Fruit fly (Drosophila melanogaster) whole organism, embryonic: ENCODE data around the gene CG33181.

ENCODE experiments used
- B-H1 ChIP-seq: fragments of 200-800 bp; sonication (Bioruptor generic); IDR thresholded peaks from 3 replicates; pipeline ENCODE4 v1.3.6; 2022; ENCODE audit warnings: missing biosample characterization, missing genetic modification characterization
- Bgb ChIP-seq: fragments of 200-800 bp; sonication (Bioruptor generic); IDR thresholded peaks from 2 replicates; pipeline ENCODE4 v1.3.6; 2022; ENCODE audit warnings: missing biosample characterization, missing genetic modification characterization; ENCODE audit not compliant: partially characterized antibody
- CG12236 ChIP-seq: fragments of 200-800 bp; sonication (Bioruptor generic); optimal IDR thresholded peaks from 2 replicates; lab custom pipeline; 2016; ENCODE audit warnings: missing biosample characterization, missing genetic modification characterization
- CG14441 ChIP-seq: fragments of 200-800 bp; sonication (Bioruptor generic); IDR thresholded peaks from 2 replicates; pipeline ENCODE4 v1.3.6; 2022; ENCODE audit warnings: missing biosample characterization, missing genetic modification characterization
- CG14860 ChIP-seq: fragments of 200-800 bp; sonication (Bioruptor generic); IDR thresholded peaks from 3 replicates; pipeline ENCODE4 v1.3.6; 2022; ENCODE audit warnings: missing biosample characterization, missing genetic modification characterization; ENCODE audit not compliant: partially characterized antibody
- CG17328 ChIP-seq: fragments of 200-800 bp; sonication (Bioruptor generic); IDR thresholded peaks from 2 replicates; pipeline ENCODE4 v1.3.6; 2022; ENCODE audit warnings: missing biosample characterization, missing genetic modification characterization
- CG17612 ChIP-seq: fragments of 200-800 bp; sonication (Bioruptor generic); IDR thresholded peaks from 2 replicates; pipeline ENCODE4 v1.3.6; 2022; ENCODE audit warnings: missing biosample characterization, missing genetic modification characterization
- CG1792 ChIP-seq: fragments of 200-800 bp; sonication (Bioruptor generic); optimal IDR thresholded peaks from 2 replicates; lab custom pipeline; 2016; ENCODE audit warnings: missing biosample characterization, missing genetic modification characterization
- CG18476 ChIP-seq: fragments of 200-800 bp; sonication (Bioruptor generic); optimal IDR thresholded peaks from 2 replicates; lab custom pipeline; 2016; ENCODE audit warnings: missing biosample characterization, mild to moderate bottlenecking, missing genetic modification characterization
- CG2116 ChIP-seq: fragments of 200-800 bp; sonication (Bioruptor generic); optimal IDR thresholded peaks from 3 replicates; lab custom pipeline; 2018; ENCODE audit warnings: missing biosample characterization, mild to moderate bottlenecking, missing genetic modification characterization
- CG2120 ChIP-seq: fragments of 200-800 bp; sonication (Bioruptor generic); optimal IDR thresholded peaks from 3 replicates; lab custom pipeline; 2016; ENCODE audit warnings: missing biosample characterization, missing genetic modification characterization
- CG2129 ChIP-seq: fragments of 200-800 bp; sonication (Bioruptor generic); IDR thresholded peaks from 2 replicates; pipeline ENCODE4 v1.3.6; 2022; ENCODE audit warnings: missing biosample characterization, missing genetic modification characterization; ENCODE audit not compliant: partially characterized antibody
- CG3995 ChIP-seq: fragments of 200-800 bp; sonication (Bioruptor generic); optimal IDR thresholded peaks from 3 replicates; lab custom pipeline; 2016; ENCODE audit warnings: missing biosample characterization, missing genetic modification characterization
- CG4282 ChIP-seq: fragments of 200-800 bp; sonication (Bioruptor generic); optimal IDR thresholded peaks from 2 replicates; lab custom pipeline; 2016; ENCODE audit warnings: missing biosample characterization, missing genetic modification characterization
- CG4360 ChIP-seq: fragments of 200-800 bp; sonication (Bioruptor generic); IDR thresholded peaks from 2 replicates; pipeline ENCODE4 v1.3.6; 2022; ENCODE audit warnings: missing biosample characterization, missing genetic modification characterization
- CG6791 ChIP-seq: fragments of 200-800 bp; sonication (Bioruptor generic); IDR thresholded peaks from 3 replicates; pipeline ENCODE4 v1.3.6; 2022; ENCODE audit warnings: missing biosample characterization, missing genetic modification characterization; ENCODE audit not compliant: partially characterized antibody
- CG8388 ChIP-seq: fragments of 200-800 bp; sonication (Bioruptor generic); optimal IDR thresholded peaks from 2 replicates; lab custom pipeline; 2019; ENCODE audit warnings: missing biosample characterization, mild to moderate bottlenecking, missing genetic modification characterization, moderate library complexity
- Dll ChIP-seq: fragments of 200-800 bp; sonication (Bioruptor generic); IDR thresholded peaks from 4 replicates; pipeline ENCODE4 v1.3.6; 2022; ENCODE audit warnings: missing biosample characterization, missing genetic modification characterization; ENCODE audit not compliant: partially characterized antibody
- Doc2 ChIP-seq: fragments of 200-800 bp; sonication (Bioruptor generic); IDR thresholded peaks from 2 replicates; pipeline ENCODE4 v1.3.6; 2022; ENCODE audit warnings: missing biosample characterization, missing genetic modification characterization
- Dref ChIP-seq: fragments of 200-800 bp; sonication (Bioruptor generic); IDR thresholded peaks from 2 replicates; pipeline ENCODE4 v1.3.6; 2022; ENCODE audit warnings: missing biosample characterization, missing genetic modification characterization
- E2f2 ChIP-seq: fragments of 200-800 bp; sonication (Bioruptor generic); IDR thresholded peaks from 2 replicates; pipeline ENCODE4 v1.3.6; 2022; ENCODE audit warnings: missing biosample characterization, missing genetic modification characterization
- Elba2 ChIP-seq: fragments of 200-800 bp; sonication (Bioruptor generic); optimal IDR thresholded peaks from 3 replicates; lab custom pipeline; 2016; ENCODE audit warnings: missing biosample characterization, missing genetic modification characterization
- Fer1 ChIP-seq: fragments of 200-800 bp; sonication (Bioruptor generic); optimal IDR thresholded peaks from 2 replicates; lab custom pipeline; 2017; ENCODE audit warnings: missing biosample characterization, mild to moderate bottlenecking, missing genetic modification characterization
- Gsc ChIP-seq: fragments of 200-800 bp; sonication (Bioruptor generic); IDR thresholded peaks from 2 replicates; pipeline ENCODE4 v1.3.6; 2022; ENCODE audit warnings: missing biosample characterization, missing genetic modification characterization
- H15 ChIP-seq: fragments of 200-800 bp; sonication (Bioruptor generic); IDR thresholded peaks from 3 replicates; pipeline ENCODE4 v1.3.6; 2022; ENCODE audit warnings: missing biosample characterization, missing genetic modification characterization
- H2.0 ChIP-seq: fragments of 200-800 bp; sonication (Bioruptor generic); IDR thresholded peaks from 2 replicates; pipeline ENCODE4 v1.3.6; 2022; ENCODE audit warnings: missing biosample characterization, missing genetic modification characterization
- Hr51 ChIP-seq, 2 experiments: fragments of 200-800 bp; sonication (Bioruptor generic); optimal IDR thresholded peaks; 2 replicates in 1 of 2; 3 replicates in 1 of 2; lab custom pipeline; 2016 to 2018; ENCODE audit warnings: missing biosample characterization in 2 of 2, missing genetic modification characterization in 2 of 2, mild to moderate bottlenecking in 1 of 2, moderate library complexity in 1 of 2
- Kr ChIP-seq: fragments of 200-800 bp; sonication (Bioruptor generic); optimal IDR thresholded peaks from 2 replicates; lab custom pipeline; 2017; ENCODE audit warnings: missing biosample characterization, mild to moderate bottlenecking, missing genetic modification characterization
- Myb ChIP-seq: fragments of 200-800 bp; sonication (Bioruptor generic); optimal IDR thresholded peaks from 2 replicates; lab custom pipeline; 2016; ENCODE audit warnings: missing biosample characterization, missing genetic modification characterization
- Neu2 ChIP-seq: fragments of 200-800 bp; sonication (Bioruptor generic); optimal IDR thresholded peaks from 3 replicates; lab custom pipeline; 2016; ENCODE audit warnings: missing biosample characterization, missing genetic modification characterization, borderline replicate concordance
- Oaz ChIP-seq: fragments of 200-800 bp; sonication (Bioruptor generic); IDR thresholded peaks from 2 replicates; pipeline ENCODE4 v1.3.6; 2022; ENCODE audit warnings: missing biosample characterization, missing genetic modification characterization
- Ravus ChIP-seq: fragments of 200-800 bp; sonication (Bioruptor generic); IDR thresholded peaks from 2 replicates; pipeline ENCODE4 v1.3.6; 2022; ENCODE audit warnings: missing biosample characterization, missing genetic modification characterization
- Scr ChIP-seq: fragments of 200-800 bp; sonication (Bioruptor generic); IDR thresholded peaks from 2 replicates; pipeline ENCODE4 v1.3.6; 2022; ENCODE audit warnings: missing biosample characterization, missing genetic modification characterization; ENCODE audit not compliant: partially characterized antibody
- Xrp1 ChIP-seq: fragments of 200-800 bp; sonication (Bioruptor generic); IDR thresholded peaks from 2 replicates; pipeline ENCODE4 v1.3.6; 2022; ENCODE audit warnings: missing biosample characterization, missing genetic modification characterization
- ap ChIP-seq: fragments of 200-800 bp; sonication (Bioruptor generic); IDR thresholded peaks from 2 replicates; pipeline ENCODE4 v1.3.6; 2022; ENCODE audit warnings: missing biosample characterization, missing genetic modification characterization
- ase ChIP-seq: fragments of 200-800 bp; sonication (Bioruptor generic); IDR thresholded peaks from 3 replicates; pipeline ENCODE4 v1.3.6; 2022; ENCODE audit warnings: missing biosample characterization, missing genetic modification characterization
- bab2 ChIP-seq: fragments of 200-800 bp; sonication (Bioruptor generic); optimal IDR thresholded peaks from 2 replicates; lab custom pipeline; 2016; ENCODE audit warnings: missing biosample characterization, missing genetic modification characterization
- cg ChIP-seq: fragments of 200-800 bp; sonication (Bioruptor generic); optimal IDR thresholded peaks from 3 replicates; lab custom pipeline; 2019; ENCODE audit warnings: missing biosample characterization, mild to moderate bottlenecking, missing genetic modification characterization, moderate library complexity
- cwo ChIP-seq: fragments of 200-800 bp; sonication (Bioruptor generic); optimal IDR thresholded peaks from 3 replicates; lab custom pipeline; 2017; ENCODE audit warnings: missing biosample characterization, missing genetic modification characterization, mild to moderate bottlenecking, moderate library complexity, missing genetic modification reagents
- dan ChIP-seq: fragments of 200-800 bp; sonication (Bioruptor generic); IDR thresholded peaks from 2 replicates; pipeline ENCODE4 v1.3.6; 2022; ENCODE audit warnings: missing biosample characterization, missing genetic modification characterization
- dpn ChIP-seq, 2 experiments: fragments of 200-800 bp; sonication (Bioruptor generic); optimal IDR thresholded peaks; 3 replicates each; lab custom pipeline; 2016; ENCODE audit warnings: missing biosample characterization in 2 of 2, missing genetic modification characterization in 2 of 2
- jigr1 ChIP-seq: fragments of 200-800 bp; sonication (Bioruptor generic); IDR thresholded peaks from 3 replicates; pipeline ENCODE4 v1.3.6; 2022; ENCODE audit warnings: missing biosample characterization, missing genetic modification characterization
- maf-S ChIP-seq: fragments of 200-800 bp; sonication (Bioruptor generic); optimal IDR thresholded peaks from 2 replicates; lab custom pipeline; 2016; ENCODE audit warnings: missing biosample characterization, missing genetic modification characterization
- nerfin-1 ChIP-seq: fragments of 200-800 bp; sonication (Bioruptor generic); optimal IDR thresholded peaks from 3 replicates; lab custom pipeline; 2019; ENCODE audit warnings: missing biosample characterization, mild to moderate bottlenecking, missing genetic modification characterization, moderate library complexity
- nerfin-2 ChIP-seq: fragments of 200-800 bp; sonication (Bioruptor generic); IDR thresholded peaks from 2 replicates; pipeline ENCODE4 v1.3.6; 2022; ENCODE audit warnings: missing biosample characterization, missing genetic modification characterization; ENCODE audit not compliant: partially characterized antibody
- onecut ChIP-seq: fragments of 200-800 bp; sonication (Bioruptor generic); IDR thresholded peaks from 2 replicates; pipeline ENCODE4 v1.3.6; 2022; ENCODE audit warnings: missing biosample characterization, missing genetic modification characterization
- pzg ChIP-seq: fragments of 200-800 bp; sonication (Bioruptor generic); optimal IDR thresholded peaks from 3 replicates; lab custom pipeline; 2018; ENCODE audit warnings: missing biosample characterization, mild to moderate bottlenecking, missing genetic modification characterization, moderate library complexity
- salm ChIP-seq: fragments of 200-800 bp; sonication (Bioruptor generic); optimal IDR thresholded peaks from 2 replicates; lab custom pipeline; 2018; ENCODE audit warnings: missing biosample characterization, mild to moderate bottlenecking, missing genetic modification characterization
- ssp ChIP-seq: fragments of 200-800 bp; sonication (Bioruptor generic); IDR thresholded peaks from 2 replicates; pipeline ENCODE4 v1.3.6; 2022; ENCODE audit warnings: missing biosample characterization, missing genetic modification characterization

The CG33181 gene

DNA sequence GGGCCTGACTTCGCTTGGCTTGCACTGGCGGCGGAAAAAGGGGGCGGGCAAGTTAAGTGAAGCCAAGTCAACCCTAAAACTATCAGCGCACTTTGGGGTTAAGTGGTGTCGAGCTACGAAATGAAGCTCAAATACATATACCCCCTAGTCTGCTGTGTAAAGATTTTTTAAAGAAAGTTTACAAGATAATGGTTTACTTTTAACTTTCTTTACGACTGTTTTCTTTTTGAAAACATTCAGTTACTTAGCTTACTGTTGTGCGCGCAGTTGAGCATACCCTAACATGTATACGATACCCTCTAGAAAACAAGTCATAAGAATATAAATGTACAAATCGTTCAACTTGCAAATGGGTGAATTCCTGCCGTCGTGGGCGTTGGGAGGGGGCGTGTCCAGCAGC is 53.6 kb downstream of the CG33181 start (continued):
- TF ChIP-seq cwo (GFP tag; lab: Kevin White, UChicago) (peak; percentile 14), CG17328 (GFP tag; lab: Robert Waterston, UW) (0 out of 2 replicates have a peak, but pooled peaks have one; percentile 35), salm (tag; lab: Kevin White, UChicago) (no peak), ssp (GFP tag; lab: Robert Waterston, UW) (0 out of 2 replicates have a peak, but pooled peaks have one; percentile 6), CG2120 (peak; percentile 58), Oaz (0 out of 2 replicates have a peak, but pooled peaks have one; percentile 17), Fer1 (peak; percentile 15), CG18476 (peak; percentile 5), Xrp1 (GFP tag; lab: Robert Waterston, UW) (peak; percentile 50; the same call in 1 of the 2 replicates)

- TF ChIP-seq bab2 (no peak), Gsc (GFP tag; lab: Robert Waterston, UW) (no peak), Dref (GFP tag; lab: Robert Waterston, UW) (peak; percentile 56), H2.0 (GFP tag; lab: Robert Waterston, UW) (no peak), Neu2 (no peak), CG2129 (GFP tag; lab: Robert Waterston, UW) (no peak), CG4282 (no peak), maf-S (GFP tag; lab: Kevin White, UChicago) (no peak), CG2116 (GFP tag; lab: Kevin White, UChicago) (peak; percentile 11), Ravus (GFP tag; lab: Robert Waterston, UW) (no peak), E2f2 (GFP tag; lab: Robert Waterston, UW) (peak; percentile 38; the same call in 1 of the 2 replicates), H15 (GFP tag; lab: Robert Waterston, UW) (no peak), CG17612 (GFP tag; lab: Robert Waterston, UW) (no peak), CG12236 (GFP tag; lab: Kevin White, UChicago) (no peak), ase (GFP tag; lab: Robert Waterston, UW) (no peak), pzg (GFP tag; lab: Kevin White, UChicago) (peak; percentile 6), Elba2 (GFP tag; lab: Kevin White, UChicago) (no peak), CG14441 (GFP tag; lab: Robert Waterston, UW) (no peak), Doc2 (GFP tag; lab: Robert Waterston, UW) (no peak), CG6791 (GFP tag; lab: Robert Waterston, UW) (peak; percentile 65), CG4360 (peak; percentile 92), Hr51 (GFP tag; optimal IDR thresholded peaks at IDR 0.05; lab: Kevin White, UChicago) (no peak), CG1792 (no peak), cwo (GFP tag; lab: Kevin White, UChicago) (no peak), nerfin-2 (GFP tag; lab: Robert Waterston, UW) (peak; percentile 52; the same call in 1 of the 2 replicates), CG3995 (GFP tag; lab: Kevin White, UChicago) (no peak), cg (GFP tag; lab: Kevin White, UChicago) (peak; percentile 6), Bgb (GFP tag; lab: Robert Waterston, UW) (peak; percentile 49; the same call in 1 of the 2 replicates), Kr (GFP tag; lab: Kevin White, UChicago) (no peak), ssp (GFP tag; lab: Robert Waterston, UW) (no peak), Myb (no peak), Dll (GFP tag; lab: Robert Waterston, UW) (peak; percentile 40; the same call in 2 of the 4 replicates), ap (GFP tag; lab: Robert Waterston, UW) (no peak), CG8388 (GFP tag; lab: Kevin White, UChicago) (no peak), Scr (peak; percentile 27), dan (GFP tag; lab: Robert Waterston, UW) (no peak), B-H1 (GFP tag; lab: Robert Waterston, UW) (no peak), nerfin-1 (tag; lab: Kevin White, UChicago) (no peak), dpn (GFP tag; optimal IDR thresholded peaks at IDR 0.05; lab: Kevin White, UChicago) (no peak), jigr1 (GFP tag; lab: Robert Waterston, UW) (no peak), CG14860 (peak; percentile 60; the same call in 2 of the 3 replicates), onecut (no peak)
Measured at dm6 chrX:8554303-8554702, 65.2 kb downstream of the CG33181 start.
